Fruit fly (Drosophila melanogaster) whole organism, larva: ENCODE results near the gene Tsp29Fa.
A peak's percentile ranks its signal among the peaks of the same experiment; 100 is the strongest.

Experiments
- noc ChIP-seq: fragments of 200-800 bp; sonication (Bioruptor generic); optimal IDR thresholded peaks from 3 replicates; lab custom pipeline; 2019; ENCODE audit warnings: missing biosample characterization, mild to moderate bottlenecking, missing genetic modification characterization, moderate library complexity

Gene Tsp29Fa

DNA sequence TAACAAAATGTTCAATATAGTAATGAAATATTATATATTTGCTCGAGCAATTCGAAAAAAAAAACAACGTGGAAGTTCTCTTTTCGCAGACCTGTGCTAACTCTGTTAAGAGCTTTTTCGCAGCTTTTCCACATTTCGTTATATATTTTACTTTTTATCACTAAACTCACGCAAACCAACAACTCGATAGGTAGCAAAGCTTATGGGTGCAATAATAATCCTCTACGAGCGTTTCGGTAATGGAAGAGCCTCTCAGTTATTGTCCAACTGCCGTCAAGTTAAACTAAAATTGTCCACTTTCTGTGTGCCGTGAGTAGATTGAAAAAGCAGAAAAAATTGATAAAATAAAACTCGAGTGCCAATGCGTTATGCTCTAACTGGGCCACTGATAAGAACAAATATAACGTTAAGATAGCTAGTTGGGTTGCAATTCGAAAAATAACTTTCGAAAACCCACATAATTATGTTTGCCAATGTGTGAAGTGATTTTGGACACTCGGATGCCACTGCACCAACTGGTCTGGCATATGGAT is at the start of gene Tsp29Fa:
Tsp29Fa (plus strand) TSS at position 253 of the 533 bp plus-strand sequence.
- TF ChIP-seq noc (tag; lab: Kevin White, UChicago), result no peak

- TF ChIP-seq noc (tag; lab: Kevin White, UChicago), result no peak
Measured at dm6 chr2L:8884102-8884501, 49.7 kb upstream of the Tsp29Fa start.

- no peak for TF ChIP-seq noc (tag; lab: Kevin White, UChicago)
Measured at dm6 chr2L:8888210-8888609, 45.6 kb upstream of the Tsp29Fa start.

dm6 chr2L:8888720-8889119 is 45.0 kb upstream of the Tsp29Fa start:
- TF ChIP-seq noc (tag; lab: Kevin White, UChicago), result no peak

- no peak for TF ChIP-seq noc (tag; lab: Kevin White, UChicago)
Measured at dm6 chr2L:8891140-8891539, 42.6 kb upstream of the Tsp29Fa start, which contains the start of gene CG42713. CG42713 (plus strand) TSS chr2L:8891440.

DNA sequence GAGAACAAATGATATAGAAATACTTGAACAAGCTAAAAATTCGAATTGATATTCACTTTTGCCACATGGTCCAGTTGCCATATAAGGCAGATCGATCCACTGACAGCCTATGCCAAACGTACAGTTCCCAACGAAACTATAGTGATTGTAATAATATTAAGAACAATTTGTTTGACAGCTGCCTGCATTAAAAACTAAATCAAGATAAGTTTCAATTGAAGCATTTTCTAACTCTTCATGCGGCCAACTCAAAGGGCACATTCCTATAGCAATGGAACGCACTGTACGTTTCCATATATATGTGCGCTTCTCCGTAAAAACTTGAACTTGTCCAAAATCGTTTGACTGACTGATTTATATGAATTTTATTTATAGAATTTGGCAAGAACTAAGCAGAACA is 39.5 kb upstream of the Tsp29Fa start:
- no peak for TF ChIP-seq noc (tag; lab: Kevin White, UChicago)

- peak; percentile 60 for TF ChIP-seq noc (tag; lab: Kevin White, UChicago)
Measured at dm6 chr2L:8897954-8898713, 35.6 kb upstream of the Tsp29Fa start.

- TF ChIP-seq noc (tag; lab: Kevin White, UChicago), result no peak
Measured at dm6 chr2L:8898714-8899652, 34.8 kb upstream of the Tsp29Fa start, which contains the start of gene CG34398. CG34398 (plus strand) TSS chr2L:8898786.

- TF ChIP-seq noc (tag; lab: Kevin White, UChicago), result no peak
Measured at dm6 chr2L:8901882-8902281, 31.9 kb upstream of the Tsp29Fa start.

DNA sequence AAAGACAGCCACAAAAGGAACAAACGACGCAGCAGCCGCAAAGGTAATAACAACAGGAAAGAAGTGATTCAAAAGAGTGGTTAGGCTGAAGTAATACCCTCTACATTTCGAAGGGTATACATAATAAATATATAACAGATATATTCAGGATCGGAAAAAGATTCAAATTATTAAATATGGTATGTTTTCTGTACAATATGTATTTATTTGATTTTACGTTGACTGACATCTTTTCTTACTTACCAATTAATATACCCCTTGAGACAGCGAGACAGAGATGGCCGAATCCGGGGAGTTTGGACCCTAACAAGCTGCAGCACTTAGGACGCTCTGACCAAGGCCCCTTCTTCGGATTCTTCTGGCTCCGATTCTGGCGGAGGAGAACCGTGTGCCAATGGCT is 27.5 kb upstream of the Tsp29Fa start:
- TF ChIP-seq noc (tag; lab: Kevin White, UChicago), result no peak

- TF ChIP-seq noc (tag; lab: Kevin White, UChicago), result no peak
Measured at dm6 chr2L:8915709-8916108, 18.1 kb upstream of the Tsp29Fa start.

DNA sequence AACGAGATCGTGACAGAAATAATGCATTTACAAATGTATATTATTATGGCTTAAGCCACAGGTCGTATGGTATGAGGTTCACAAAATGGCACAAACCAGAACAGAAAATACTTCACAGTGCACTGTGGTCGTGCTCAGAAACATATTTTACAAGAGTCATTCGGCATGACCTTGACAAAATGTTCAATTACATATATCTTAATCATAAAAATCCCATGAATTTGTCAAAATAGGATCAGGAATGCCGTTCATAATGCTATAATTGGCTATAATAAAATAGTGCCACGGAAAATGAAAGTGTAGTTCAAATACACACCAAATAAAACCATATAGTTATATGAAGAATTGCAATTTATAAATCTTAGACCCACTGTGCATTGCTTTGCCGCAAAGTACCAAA is 14.1 kb upstream of the Tsp29Fa start:
- TF ChIP-seq noc (tag; lab: Kevin White, UChicago), result no peak

DNA sequence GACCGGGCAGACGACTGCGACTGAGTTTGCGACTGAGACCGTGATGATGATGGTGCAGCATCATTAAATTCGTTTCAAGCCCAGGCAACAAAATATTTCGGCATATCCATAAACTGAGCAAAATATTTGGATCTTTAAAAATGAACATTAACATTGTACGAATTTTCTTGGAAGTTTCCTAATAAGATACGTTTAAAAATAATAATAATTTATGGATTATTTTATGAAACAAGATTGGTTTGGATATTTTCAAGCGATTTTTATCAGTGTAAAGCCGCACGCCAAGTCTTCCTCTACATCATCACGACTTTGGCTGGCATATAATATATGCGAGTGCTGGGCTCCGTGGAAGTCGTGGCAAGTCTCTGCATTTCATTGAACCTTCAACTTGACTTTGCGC is 13.5 kb upstream of the Tsp29Fa start:
- TF ChIP-seq noc (tag; lab: Kevin White, UChicago), result no peak

DNA sequence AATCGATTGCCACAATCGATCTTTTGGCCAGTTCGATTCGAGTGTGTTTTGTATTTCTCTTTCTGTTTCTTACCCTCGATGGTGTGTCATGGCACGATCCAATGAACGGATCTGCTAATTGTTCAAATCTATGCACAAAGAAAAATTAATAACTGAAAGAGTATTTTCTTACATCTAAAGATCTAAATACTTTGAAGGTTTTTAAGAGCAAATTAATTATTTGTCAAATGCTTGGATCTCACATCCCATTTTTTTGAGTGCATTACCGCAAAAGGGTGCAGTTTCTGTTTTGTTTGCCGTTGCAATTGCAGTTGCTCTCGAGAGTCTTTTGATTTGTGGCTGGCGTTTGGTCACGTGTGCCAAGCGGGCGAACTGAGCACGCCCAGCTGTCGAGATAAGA is 11.8 kb upstream of the Tsp29Fa start:
- TF ChIP-seq noc (tag; lab: Kevin White, UChicago), result no peak

- TF ChIP-seq noc (tag; lab: Kevin White, UChicago), result no peak
Measured at dm6 chr2L:8923405-8923804, 10.4 kb upstream of the Tsp29Fa start.

- no peak for TF ChIP-seq noc (tag; lab: Kevin White, UChicago)
Measured at dm6 chr2L:8931176-8931575, 2.6 kb upstream of the Tsp29Fa start.
